Fruit fly (Drosophila melanogaster): ENCODE measurements around the gene CG43131.

CG43131 gene

dm6 chr3R:5109078-5109477 is at the start of gene CG43131:
TSS of gene CG43131 (minus strand) at chr3R:5109178.
- no peak for TF ChIP-seq CG17801 (GFP tag; optimal IDR thresholded peaks at IDR 0.05; ENCODE audit: partially characterized antibody)

DNA sequence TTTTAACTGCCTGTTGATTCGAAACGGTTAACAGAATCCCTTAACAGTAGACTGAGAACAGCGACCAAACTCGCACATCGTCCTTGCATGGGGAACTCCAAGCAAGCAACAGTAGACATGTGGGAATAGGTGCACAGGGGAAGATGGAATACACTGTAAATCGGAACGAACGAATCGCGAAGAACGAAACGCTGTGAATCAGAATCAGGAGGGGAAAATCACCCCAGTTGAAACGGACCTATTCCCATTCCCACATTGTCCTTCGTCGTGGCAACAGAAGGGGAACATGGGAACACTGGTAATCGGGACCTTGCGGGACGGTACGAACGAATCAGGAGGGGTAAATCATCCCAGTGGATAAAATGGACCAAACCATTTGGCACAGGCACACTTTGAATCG is 41.5 kb upstream of the CG43131 start, which contains the start of gene dpr16:
TSS of gene dpr16 (plus strand) at position 386 of the 400 bp plus-strand sequence.
- TF ChIP-seq CG17801 (GFP tag; optimal IDR thresholded peaks at IDR 0.05; ENCODE audit: partially characterized antibody), result no peak

DNA sequence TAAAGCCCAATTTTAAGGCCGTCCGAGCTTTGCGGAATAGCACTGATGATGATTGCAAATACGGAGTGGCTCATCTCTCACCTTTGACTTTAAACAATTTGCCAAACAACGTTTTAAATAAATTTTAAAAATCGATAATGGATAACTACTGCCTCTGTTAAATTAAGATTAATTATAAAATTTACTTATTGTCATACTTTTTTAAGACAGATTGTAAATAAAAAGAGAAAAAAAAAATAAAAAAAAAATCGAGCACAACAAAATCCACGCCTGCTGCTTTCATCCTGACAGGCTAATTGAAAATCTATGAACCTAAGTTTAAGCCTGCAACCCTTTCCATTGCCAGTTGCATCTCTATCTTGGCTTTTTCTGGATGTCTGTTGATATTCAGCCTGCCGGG is 29.9 kb upstream of the CG43131 start, which contains the start of gene CG12589:
TSS of gene CG12589 (minus strand) at position 101 of the 400 bp plus-strand sequence.
- no peak for TF ChIP-seq CG17801 (GFP tag; optimal IDR thresholded peaks at IDR 0.05; ENCODE audit: partially characterized antibody)

- no peak for TF ChIP-seq CG17801 (GFP tag; optimal IDR thresholded peaks at IDR 0.05; ENCODE audit: partially characterized antibody)
Measured at dm6 chr3R:5127790-5128243, 18.8 kb upstream of the CG43131 start, which contains the start of gene RabGGTa. TSS of gene RabGGTa (plus strand) at chr3R:5128087.

dm6 chr3R:5126884-5127283 is 17.9 kb upstream of the CG43131 start:
- no peak for TF ChIP-seq CG17801 (GFP tag; optimal IDR thresholded peaks at IDR 0.05; ENCODE audit: partially characterized antibody)

DNA sequence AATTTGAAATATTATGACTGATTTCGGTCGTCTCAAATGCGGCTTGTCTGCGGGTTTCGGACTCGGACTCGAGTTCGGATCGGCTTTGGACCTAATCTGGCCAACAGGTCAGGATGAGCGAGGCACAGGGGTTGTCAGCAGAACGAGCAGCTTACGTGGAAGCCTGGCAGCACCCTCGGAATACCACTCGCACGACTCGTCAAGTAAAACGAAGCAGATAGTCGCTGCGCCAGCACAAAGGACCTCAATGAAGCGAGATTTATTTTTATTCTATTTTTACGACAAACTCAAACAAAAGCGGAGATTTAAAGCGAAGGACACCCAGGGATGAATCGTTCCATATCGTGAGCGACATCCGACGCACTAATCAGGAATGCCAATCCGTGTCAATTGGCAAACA is 16.9 kb upstream of the CG43131 start:
- no peak for TF ChIP-seq CG17801 (GFP tag; optimal IDR thresholded peaks at IDR 0.05; ENCODE audit: partially characterized antibody)

DNA sequence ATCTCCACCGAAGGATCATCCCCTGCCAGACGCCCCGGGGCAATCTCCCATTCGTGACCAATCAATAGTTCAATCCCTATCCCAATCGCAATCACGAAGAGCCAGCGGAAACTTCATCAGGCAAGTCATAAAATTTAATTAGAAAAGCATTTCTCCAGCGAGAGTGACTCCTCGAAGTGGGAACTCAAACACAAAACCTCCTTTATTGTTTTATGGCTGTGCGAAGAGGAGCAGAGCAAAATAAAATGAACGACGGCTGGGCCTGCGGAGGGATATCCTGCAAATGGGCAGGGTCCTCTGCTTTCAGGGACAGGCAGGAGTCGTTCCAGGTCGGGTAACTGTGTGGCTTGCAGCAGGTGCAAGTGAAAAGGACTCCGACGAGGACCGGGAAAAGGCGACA is 15.9 kb upstream of the CG43131 start:
- TF ChIP-seq CG17801 (GFP tag; optimal IDR thresholded peaks at IDR 0.05; ENCODE audit: partially characterized antibody), result no peak

dm6 chr3R:5122266-5123096 is 13.5 kb upstream of the CG43131 start:
- TF ChIP-seq CG17801 (GFP tag; optimal IDR thresholded peaks at IDR 0.05; ENCODE audit: partially characterized antibody), result no peak

DNA sequence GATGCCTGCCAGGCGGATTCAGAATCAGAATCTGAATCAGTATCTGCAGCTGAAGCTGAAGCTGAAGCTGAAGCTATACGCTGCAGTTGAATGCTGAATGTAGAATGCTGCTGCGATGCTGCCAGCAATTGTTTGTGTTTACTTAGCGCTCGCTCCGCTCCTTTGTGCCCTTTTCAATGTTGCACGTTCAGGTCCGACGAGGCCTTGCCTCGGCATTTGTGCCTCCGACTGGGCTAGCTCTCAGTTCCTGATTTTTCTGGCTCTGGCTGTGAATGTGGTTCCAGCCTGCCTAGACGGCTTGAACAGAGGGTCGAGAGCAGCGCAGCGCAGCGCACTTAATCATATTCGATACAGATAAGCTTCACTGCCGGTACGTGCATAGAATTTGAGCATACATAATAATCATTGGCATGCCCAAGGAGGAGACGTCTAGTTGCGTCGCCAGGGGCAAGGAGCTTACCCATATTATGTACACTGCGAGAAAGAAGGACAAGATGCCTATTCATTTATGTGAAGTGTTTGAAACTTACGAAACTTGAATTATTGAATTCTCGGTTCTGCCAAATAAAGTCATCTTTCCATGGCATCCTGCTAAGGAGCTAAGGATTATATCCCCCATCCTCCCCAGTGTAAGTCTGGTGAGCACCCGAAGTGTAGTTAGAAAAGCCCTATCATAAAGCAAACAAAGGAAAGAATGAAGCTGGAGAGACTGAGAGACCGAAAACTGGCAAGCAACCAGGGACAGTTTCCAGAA is 11.7 kb upstream of the CG43131 start:
- TF ChIP-seq CG17801 (GFP tag; optimal IDR thresholded peaks at IDR 0.05; ENCODE audit: partially characterized antibody), result no peak

DNA sequence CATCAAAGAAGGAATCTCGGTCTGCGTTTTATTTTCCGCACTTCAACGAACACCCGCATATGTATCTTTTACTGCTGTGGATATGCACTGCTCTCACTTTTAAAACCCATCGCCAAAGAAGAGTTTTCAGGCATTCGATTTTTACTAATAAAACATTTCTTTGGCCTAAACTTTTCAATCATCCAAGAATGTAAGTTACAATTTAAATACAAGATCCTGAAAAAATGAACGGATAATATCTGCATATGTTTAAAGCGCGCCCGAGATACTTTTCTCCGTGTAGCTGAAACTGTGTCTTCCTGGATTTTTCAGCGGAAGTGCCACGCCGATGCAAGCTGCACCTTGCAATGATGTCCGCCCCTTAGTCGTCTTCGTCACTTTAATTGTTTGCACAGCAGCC is 9.2 kb upstream of the CG43131 start:
- no peak for TF ChIP-seq CG17801 (GFP tag; optimal IDR thresholded peaks at IDR 0.05; ENCODE audit: partially characterized antibody)

DNA sequence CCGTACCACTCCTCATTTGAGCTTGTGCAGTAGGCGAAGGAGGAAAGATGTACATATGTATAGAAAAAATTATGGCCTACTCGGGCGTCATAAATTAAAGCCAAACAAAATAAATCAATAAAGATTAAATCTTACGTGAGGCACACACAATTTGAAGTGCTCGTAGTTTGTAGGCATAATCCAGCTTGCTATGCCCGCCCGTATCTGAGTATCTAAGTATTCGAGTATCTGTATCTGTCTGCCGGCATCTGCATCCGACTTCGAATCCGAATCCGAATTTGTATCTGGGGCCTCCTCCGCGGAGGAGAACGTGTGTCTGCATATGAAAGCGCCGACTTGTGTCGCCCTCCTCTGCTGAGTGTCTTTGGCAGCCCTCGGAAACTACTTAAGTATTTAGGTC is 7.4 kb upstream of the CG43131 start:
- no peak for TF ChIP-seq CG17801 (GFP tag; optimal IDR thresholded peaks at IDR 0.05; ENCODE audit: partially characterized antibody)

- TF ChIP-seq CG17801 (GFP tag; optimal IDR thresholded peaks at IDR 0.05; ENCODE audit: partially characterized antibody), result no peak
Measured at dm6 chr3R:5115448-5115847, 6.5 kb upstream of the CG43131 start.

dm6 chr3R:5114147-5114546 is 5.2 kb upstream of the CG43131 start:
- no peak for TF ChIP-seq CG17801 (GFP tag; optimal IDR thresholded peaks at IDR 0.05; ENCODE audit: partially characterized antibody)

DNA sequence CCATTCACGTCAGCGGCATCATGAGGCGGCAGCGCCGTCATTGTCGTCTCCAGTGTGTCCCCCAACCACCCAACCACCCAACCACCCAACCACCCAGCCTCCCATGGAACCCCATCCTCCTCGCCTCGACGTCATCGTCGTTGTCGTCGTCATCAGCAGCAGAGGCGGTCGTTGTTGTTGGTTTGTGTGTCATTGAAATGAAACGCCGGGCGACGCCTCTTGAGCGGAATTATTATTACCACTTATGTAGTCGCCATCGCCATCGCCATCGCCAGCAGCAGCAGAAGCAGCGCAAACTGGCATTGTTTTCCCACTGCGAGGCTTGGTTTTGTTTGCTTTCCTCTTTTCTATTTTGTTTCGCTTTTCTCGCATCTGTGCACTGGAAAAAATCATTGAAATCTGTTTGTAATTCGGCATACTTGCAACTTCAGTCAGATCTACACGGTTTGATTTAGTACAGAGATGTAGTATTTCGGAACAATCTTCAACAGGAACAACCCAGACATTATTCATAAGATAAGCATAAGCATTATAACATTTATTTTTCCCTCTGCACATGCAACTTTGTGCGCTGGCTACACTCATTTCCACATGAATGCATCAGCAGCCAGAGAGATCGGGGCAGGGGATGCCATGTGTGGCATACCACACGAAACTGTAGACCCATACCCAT is 4.0 kb upstream of the CG43131 start:
- TF ChIP-seq CG17801 (GFP tag; optimal IDR thresholded peaks at IDR 0.05; ENCODE audit: partially characterized antibody), result no peak

DNA sequence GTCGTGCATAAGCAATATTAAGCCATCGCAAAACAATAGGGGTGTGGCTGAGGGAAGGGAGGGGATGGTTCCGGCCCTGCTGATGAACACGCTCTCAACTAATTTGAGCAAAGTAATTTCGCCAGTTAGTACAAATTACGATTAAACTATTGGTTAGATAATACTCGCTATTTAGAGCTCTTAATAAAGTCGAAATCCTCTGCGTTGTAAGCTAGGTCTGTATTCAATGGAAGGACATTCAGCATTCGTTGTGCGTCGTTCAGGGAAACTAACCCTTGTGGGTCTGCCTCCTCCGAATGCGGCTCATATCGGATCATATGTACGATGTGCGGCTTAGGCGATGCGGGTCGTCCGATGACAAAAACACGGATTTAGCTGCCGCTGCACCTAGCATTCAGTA is 3.4 kb upstream of the CG43131 start:
- no peak for TF ChIP-seq CG17801 (GFP tag; optimal IDR thresholded peaks at IDR 0.05; ENCODE audit: partially characterized antibody)
